Worm (Caenorhabditis elegans) whole organism, L3 larva: ENCODE measurements around the gene rgs-4.

Source experiments
- fos-1 ChIP-seq: fragments of 150-350 bp; optimal IDR thresholded peaks from 2 replicates; lab custom pipeline; 2014; ENCODE audit warnings: missing biosample characterization, missing genetic modification characterization
- mdl-1 ChIP-seq: fragments of 150-350 bp; optimal IDR thresholded peaks from 2 replicates; lab custom pipeline; 2014; ENCODE audit warnings: missing biosample characterization, missing genetic modification characterization
- nfya-1 ChIP-seq: sonication (generic microtip); optimal IDR thresholded peaks from 2 replicates; lab custom pipeline; 2017; ENCODE audit warnings: missing genetic modification characterization, mild to moderate bottlenecking, missing compliant biosample characterization, antibody characterized with exemption, moderate library complexity; ENCODE audit not compliant: insufficient read depth
- nhr-12 ChIP-seq: fragments of 150-350 bp; optimal IDR thresholded peaks from 2 replicates; lab custom pipeline; 2014; ENCODE audit warnings: missing biosample characterization, missing genetic modification characterization
- zag-1 ChIP-seq: fragments of 150-350 bp; optimal IDR thresholded peaks from 2 replicates; lab custom pipeline; 2014; ENCODE audit warnings: missing biosample characterization, missing genetic modification characterization
- ztf-11 ChIP-seq: fragments of 150-350 bp; optimal IDR thresholded peaks from 2 replicates; lab custom pipeline; 2014; ENCODE audit warnings: missing biosample characterization, missing genetic modification characterization

DNA sequence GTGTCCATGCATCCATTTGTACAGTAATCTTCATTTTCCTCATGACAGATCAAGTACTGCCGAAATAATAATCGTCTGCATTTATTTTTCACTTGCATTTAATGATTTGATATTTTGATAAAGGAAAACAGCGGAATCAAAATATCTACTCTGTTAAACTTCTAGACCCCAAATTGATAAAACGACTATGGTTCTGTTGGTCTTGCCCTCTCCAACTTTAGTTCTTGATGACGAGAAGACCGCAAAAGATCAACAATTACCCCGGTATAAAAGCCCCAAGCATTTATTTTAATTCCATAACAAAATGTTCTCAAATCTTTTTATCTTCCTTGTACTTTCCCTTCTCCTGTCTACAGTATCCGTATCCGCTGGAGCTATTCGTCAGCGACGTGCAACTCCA lies 45.9 kb upstream of the rgs-4 start, which contains the start of gene Y38E10A.9:
- TF ChIP-seq fos-1 (tag; lab: Kevin White, UChicago) (no peak), ztf-11 (tag; lab: Kevin White, UChicago) (no peak), mdl-1 (tag; lab: Kevin White, UChicago) (no peak), zag-1 (no peak), nfya-1 (no peak), nhr-12 (tag; lab: Kevin White, UChicago) (no peak)
